Worm (Caenorhabditis elegans): ENCODE measurements around the gene nep-20.

nep-20 gene

DNA sequence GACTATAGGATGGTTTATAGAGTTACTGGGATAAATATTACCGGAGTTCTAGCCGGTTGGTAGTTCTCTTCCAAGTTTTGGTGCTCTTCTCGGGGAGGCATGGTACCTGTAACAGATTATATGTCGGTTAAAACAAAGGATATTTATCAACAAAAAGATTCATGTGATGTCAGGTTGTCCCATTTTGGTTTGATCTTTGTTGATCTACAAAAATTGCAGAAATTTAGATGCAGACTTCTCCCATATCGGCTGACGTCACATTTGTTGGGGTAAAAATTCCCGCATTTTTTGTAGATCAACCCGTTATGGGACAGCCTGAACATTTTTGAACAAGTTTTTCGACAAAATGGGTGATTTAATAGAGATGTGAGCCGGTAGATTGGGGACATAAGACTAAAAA is 27.3 kb downstream of the nep-20 start, which contains the start of gene Y49F6C.7:
Gene Y49F6C.7, minus strand, starts transcription at position 101 of the 400 bp plus-strand sequence.
- TF ChIP-seq K09A11.1 (tag; optimal IDR thresholded peaks at IDR 0.05; ENCODE audit: insufficient read depth) = no peak
- TF ChIP-seq eyg-1 (tag; optimal IDR thresholded peaks at IDR 0.05) = no peak
- no peak for TF ChIP-seq hlh-30 (tag; optimal IDR thresholded peaks at IDR 0.05; ENCODE audit: insufficient read depth)
- TF ChIP-seq ceh-6 (GFP tag; optimal IDR thresholded peaks at IDR 0.05) = no peak
- no peak for TF ChIP-seq ref-2 (tag; optimal IDR thresholded peaks at IDR 0.05)
- TF ChIP-seq tbx-2 (tag; optimal IDR thresholded peaks at IDR 0.05) = no peak
- TF ChIP-seq lin-11 (tag; optimal IDR thresholded peaks at IDR 0.05) = no peak
- no peak for TF ChIP-seq npax-4 (tag; optimal IDR thresholded peaks at IDR 0.05)
- TF ChIP-seq ceh-31 (tag; optimal IDR thresholded peaks at IDR 0.05) = no peak
- TF ChIP-seq ceh-9 (tag; optimal IDR thresholded peaks at IDR 0.05) = no peak

DNA sequence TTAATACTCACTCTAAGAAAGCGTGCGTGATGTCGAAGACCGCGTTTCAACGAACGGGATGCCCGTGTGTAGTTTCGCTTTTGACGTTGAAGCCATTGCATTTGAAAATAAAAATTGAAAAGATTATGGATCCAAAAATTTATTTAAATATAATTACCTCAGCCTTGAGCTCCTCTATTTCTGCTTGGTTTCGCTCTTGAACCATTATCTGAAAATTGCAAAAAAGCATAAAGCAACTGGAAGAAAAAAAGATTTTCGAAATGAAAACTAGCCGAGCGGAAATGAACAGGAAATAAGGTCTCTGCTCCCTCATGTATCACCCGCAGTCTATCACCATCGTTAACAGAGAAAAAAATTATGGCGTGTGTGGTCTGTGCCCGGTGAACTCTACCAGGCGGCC is 28.3 kb downstream of the nep-20 start, which contains the start of gene Y49F6C.6:
Gene Y49F6C.6, minus strand, starts transcription at position 101 of the 400 bp plus-strand sequence.
- TF ChIP-seq hlh-6 (tag; optimal IDR thresholded peaks at IDR 0.05) (no peak), pax-1 (tag; optimal IDR thresholded peaks at IDR 0.05) (no peak), C38D4.7 (GFP tag; optimal IDR thresholded peaks at IDR 0.05) (no peak), elt-2 (tag; optimal IDR thresholded peaks at IDR 0.05) (no peak), che-1 (tag; optimal IDR thresholded peaks at IDR 0.05) (no peak), ref-2 (tag; optimal IDR thresholded peaks at IDR 0.05) (no peak), ceh-45 (GFP tag; IDR thresholded peaks at IDR 0.05) (no peak), pros-1 (tag; optimal IDR thresholded peaks at IDR 0.05) (no peak), hlh-30 (tag; optimal IDR thresholded peaks at IDR 0.05; ENCODE audit: insufficient read depth) (no peak), K09A11.1 (tag; optimal IDR thresholded peaks at IDR 0.05; ENCODE audit: insufficient read depth) (no peak), ceh-22 (tag; optimal IDR thresholded peaks at IDR 0.05) (no peak), elt-4 (tag; optimal IDR thresholded peaks at IDR 0.05) (no peak), madf-2 (tag; optimal IDR thresholded peaks at IDR 0.05) (no peak), Y22D7AL.16 (tag; optimal IDR thresholded peaks at IDR 0.05) (no peak), ztf-16 (tag; optimal IDR thresholded peaks at IDR 0.05) (no peak), pha-2 (tag; optimal IDR thresholded peaks at IDR 0.05) (no peak), tbx-7 (tag; optimal IDR thresholded peaks at IDR 0.05) (no peak), pat-9 (tag; optimal IDR thresholded peaks at IDR 0.05) (no peak), fkh-6 (tag; optimal IDR thresholded peaks at IDR 0.05) (no peak), npax-4 (tag; optimal IDR thresholded peaks at IDR 0.05) (no peak)

DNA sequence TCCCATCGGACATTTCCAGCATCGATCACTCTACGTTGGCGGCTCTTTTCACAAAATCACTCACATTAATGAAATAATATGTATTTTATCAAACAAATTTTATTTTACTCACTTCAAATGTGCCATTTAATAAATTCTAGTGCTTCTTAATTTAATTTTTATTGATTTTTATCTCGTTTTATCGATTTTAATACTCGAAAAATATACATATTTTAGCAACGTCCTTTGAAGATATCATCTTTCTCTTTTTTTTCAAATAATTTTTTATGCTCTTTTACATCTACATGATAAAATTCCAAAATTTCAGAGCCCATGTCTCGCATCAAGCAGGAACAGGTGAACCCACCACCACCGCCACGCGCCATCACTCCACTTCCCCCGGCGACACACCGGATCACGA is 36.5 kb downstream of the nep-20 start, which contains the start of the genes lido-14 and bath-27:
Gene lido-14, plus strand, starts transcription at position 301 of the 400 bp plus-strand sequence.
Gene bath-27, plus strand, starts transcription at position 306 of the 400 bp plus-strand sequence.
- TF ChIP-seq rnt-1 (tag; optimal IDR thresholded peaks at IDR 0.05) = no peak
- no peak for TF ChIP-seq elt-2 (tag; optimal IDR thresholded peaks at IDR 0.05)
- TF ChIP-seq ceh-18 (tag; optimal IDR thresholded peaks at IDR 0.05) = no peak
- no peak for TF ChIP-seq ahr-1 (tag; optimal IDR thresholded peaks at IDR 0.05)
- TF ChIP-seq sox-2 (GFP tag; IDR thresholded peaks at IDR 0.05) = no peak
- TF ChIP-seq ceh-22 (tag; optimal IDR thresholded peaks at IDR 0.05) = no peak
- no peak for TF ChIP-seq zip-5 (tag; optimal IDR thresholded peaks at IDR 0.05)
- TF ChIP-seq ets-4 (tag; optimal IDR thresholded peaks at IDR 0.05) = no peak
- TF ChIP-seq unc-3 (GFP tag; conservative IDR thresholded peaks at IDR 0.05) = no peak
- no peak for TF ChIP-seq unc-3 (tag; optimal IDR thresholded peaks at IDR 0.05)
- TF ChIP-seq mec-3 (tag; optimal IDR thresholded peaks at IDR 0.05; ENCODE audit: borderline replicate concordance) = no peak
- TF ChIP-seq pag-3 (tag; optimal IDR thresholded peaks at IDR 0.05; ENCODE audit: borderline replicate concordance) = no peak
- TF ChIP-seq fkh-6 (tag; optimal IDR thresholded peaks at IDR 0.05) = no peak
- no peak for TF ChIP-seq lin-11 (tag; optimal IDR thresholded peaks at IDR 0.05)

DNA sequence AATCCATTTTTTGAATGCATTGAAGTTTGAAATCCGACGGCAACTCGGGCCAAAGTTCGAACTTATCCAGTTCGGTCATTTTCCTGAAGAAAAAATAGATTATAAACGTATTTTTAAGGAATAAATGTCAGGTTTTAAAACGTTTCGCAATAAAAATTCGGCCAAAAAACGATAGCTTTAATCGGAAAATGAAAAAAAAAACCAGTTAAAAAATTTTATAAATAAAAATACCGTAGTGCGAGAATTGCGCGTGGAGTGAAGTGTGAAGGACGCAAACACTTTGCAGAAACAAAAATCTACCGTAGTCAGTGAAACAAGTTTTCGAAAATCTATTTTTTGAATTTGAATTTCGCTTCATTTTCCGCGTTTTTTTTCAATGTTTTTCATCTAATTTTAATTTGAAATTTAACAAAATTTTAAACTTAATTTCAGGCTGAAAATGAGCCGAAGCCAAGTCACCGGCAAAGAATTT is 45.5 kb downstream of the nep-20 start, which contains the start of gene F14D2.8:
Gene F14D2.8, minus strand, starts transcription at position 51 of the 472 bp plus-strand sequence.
- no peak for TF ChIP-seq ztf-16 (tag; optimal IDR thresholded peaks at IDR 0.05)
- TF ChIP-seq npax-4 (tag; optimal IDR thresholded peaks at IDR 0.05) = no peak
- TF ChIP-seq K09A11.1 (tag; optimal IDR thresholded peaks at IDR 0.05; ENCODE audit: insufficient read depth) = no peak
- TF ChIP-seq nhr-11 (tag; optimal IDR thresholded peaks at IDR 0.05) = no peak
- no peak for TF ChIP-seq ahr-1 (tag; optimal IDR thresholded peaks at IDR 0.05)
- no peak for TF ChIP-seq ceh-30 (tag; optimal IDR thresholded peaks at IDR 0.05)
- no peak for TF ChIP-seq odd-2 (tag; optimal IDR thresholded peaks at IDR 0.05)
- no peak for TF ChIP-seq tbx-2 (tag; optimal IDR thresholded peaks at IDR 0.05)
- no peak for TF ChIP-seq elt-4 (tag; optimal IDR thresholded peaks at IDR 0.05)
- TF ChIP-seq nfya-1 (tag; optimal IDR thresholded peaks at IDR 0.05) = no peak
- no peak for TF ChIP-seq pax-1 (tag; optimal IDR thresholded peaks at IDR 0.05)
